Worm (Caenorhabditis elegans) whole organism, mixed stage, embryonic: ENCODE data around the gene nhr-101.

Experiments
- blmp-1 ChIP-seq: fragments of 150-350 bp; optimal IDR thresholded peaks from 2 replicates; lab custom pipeline; 2014; ENCODE audit warnings: missing biosample characterization, missing genetic modification characterization
- elt-1 ChIP-seq: sonication (generic microtip); optimal IDR thresholded peaks from 2 replicates; lab custom pipeline; 2017; ENCODE audit warnings: missing genetic modification characterization, mild to moderate bottlenecking, missing compliant biosample characterization, antibody characterized with exemption, moderate library complexity, borderline replicate concordance; ENCODE audit not compliant: insufficient read depth
- nhr-12 ChIP-seq: fragments of 150-350 bp; optimal IDR thresholded peaks from 2 replicates; lab custom pipeline; 2014; ENCODE audit warnings: missing biosample characterization, missing genetic modification characterization
- nhr-28 ChIP-seq: fragments of 150-350 bp; optimal IDR thresholded peaks from 2 replicates; lab custom pipeline; 2014; ENCODE audit warnings: missing biosample characterization, missing genetic modification characterization
- ztf-11 ChIP-seq: fragments of 150-350 bp; optimal IDR thresholded peaks from 2 replicates; lab custom pipeline; 2014; ENCODE audit warnings: missing biosample characterization, missing genetic modification characterization

- TF ChIP-seq blmp-1 (tag; lab: Kevin White, UChicago) (no peak), elt-1 (tag; lab: Kevin White, UChicago) (no peak), nhr-12 (tag; lab: Kevin White, UChicago) (no peak), nhr-28 (tag; lab: Kevin White, UChicago) (no peak), ztf-11 (no peak)
Measured at ce11 chrV:11593427-11593826, 23.2 kb downstream of the nhr-101 start, which contains the start of gene srx-80.
